Worm (Caenorhabditis elegans) whole organism, late embryonic: ENCODE results near the gene lin-46.

Source experiments
- ceh-14 ChIP-seq: sonication (generic microtip); optimal IDR thresholded peaks from 2 replicates; lab custom pipeline; 2016; ENCODE audit warnings: missing genotype, missing genetic modification characterization, missing compliant biosample characterization
- ceh-24 ChIP-seq: sonication (generic microtip); optimal IDR thresholded peaks from 2 replicates; lab custom pipeline; 2016; ENCODE audit warnings: mild to moderate bottlenecking, missing genetic modification characterization, missing compliant biosample characterization
- che-1 ChIP-seq: sonication (generic microtip); optimal IDR thresholded peaks from 2 replicates; lab custom pipeline; 2016; ENCODE audit warnings: mild to moderate bottlenecking, missing genetic modification characterization, missing compliant biosample characterization
- elt-2 ChIP-seq: sonication (generic microtip); optimal IDR thresholded peaks from 2 replicates; lab custom pipeline; 2016; ENCODE audit warnings: missing genetic modification reagents, missing genetic modification characterization, missing compliant biosample characterization
- elt-4 ChIP-seq: sonication (generic microtip); optimal IDR thresholded peaks from 2 replicates; lab custom pipeline; 2016; ENCODE audit warnings: missing genetic modification characterization, missing compliant biosample characterization
- fax-1 ChIP-seq: sonication (generic microtip); optimal IDR thresholded peaks from 2 replicates; lab custom pipeline; 2016; ENCODE audit warnings: missing genotype, missing genetic modification characterization, missing compliant biosample characterization
- fkh-6 ChIP-seq: sonication (generic microtip); optimal IDR thresholded peaks from 2 replicates; lab custom pipeline; 2016; ENCODE audit warnings: missing genetic modification characterization, missing compliant biosample characterization
- mec-3 ChIP-seq: sonication (generic microtip); optimal IDR thresholded peaks from 2 replicates; lab custom pipeline; 2016; ENCODE audit warnings: borderline replicate concordance, missing genetic modification characterization, missing compliant biosample characterization
- pha-2 ChIP-seq: sonication (generic microtip); optimal IDR thresholded peaks from 2 replicates; lab custom pipeline; 2017; ENCODE audit warnings: mild to moderate bottlenecking, missing genetic modification characterization, missing compliant biosample characterization
- rnt-1 ChIP-seq: sonication (generic microtip); optimal IDR thresholded peaks from 2 replicates; lab custom pipeline; 2016; ENCODE audit warnings: missing genetic modification characterization, missing compliant biosample characterization
- unc-3 ChIP-seq, 2 experiments: fragments of 200-800 bp in 1 of 2; sonication (Bioruptor generic) in 1 of 2; sonication (generic microtip) in 1 of 2; conservative IDR thresholded peaks in 1 of 2; optimal IDR thresholded peaks in 1 of 2; 2 replicates each; pipeline versions ENCODE4 v1.3.6 to Lab custom; 2016 to 2022; ENCODE audit warnings: missing compliant biosample characterization in 2 of 2, missing genetic modification characterization in 2 of 2, missing genetic modification reagents in 1 of 2
- unc-42 ChIP-seq: sonication (generic microtip); optimal IDR thresholded peaks from 2 replicates; lab custom pipeline; 2016; ENCODE audit warnings: missing genotype, missing genetic modification characterization, missing compliant biosample characterization

DNA sequence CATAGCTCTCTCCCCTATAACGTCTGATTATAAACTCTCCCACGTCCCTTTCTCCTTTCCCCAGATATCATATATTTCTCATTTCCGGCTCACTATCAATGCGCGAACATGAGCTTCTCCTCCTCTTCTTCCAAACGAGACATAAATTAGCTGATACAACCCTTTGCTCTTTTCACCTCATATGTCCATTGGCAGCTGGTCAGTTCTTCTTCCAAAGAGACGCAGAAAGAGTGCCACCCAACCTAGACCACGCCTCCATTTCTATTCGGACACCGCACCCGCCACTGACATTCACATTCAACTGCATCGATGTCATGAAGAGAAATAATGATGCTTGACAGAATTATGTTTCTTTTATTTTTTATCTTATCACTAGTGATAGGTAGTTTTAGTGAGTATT is 50.1 kb downstream of the lin-46 start, which contains the start of gene fmi-1:
- no peak for TF ChIP-seq elt-2 (tag; lab: Kevin White, UChicago)
- TF ChIP-seq mec-3 (tag; lab: Kevin White, UChicago) = no peak
- no peak for TF ChIP-seq che-1 (tag; lab: Kevin White, UChicago)
- no peak for TF ChIP-seq pha-2 (tag; lab: Kevin White, UChicago)
- TF ChIP-seq elt-4 = no peak
- TF ChIP-seq ceh-24 (tag; lab: Kevin White, UChicago) = no peak
- TF ChIP-seq rnt-1 (tag; lab: Kevin White, UChicago) = no peak
- TF ChIP-seq fkh-6 = no peak
- TF ChIP-seq unc-3 (GFP tag; conservative IDR thresholded peaks at IDR 0.05; lab: Robert Waterston, UW) = no peak
- TF ChIP-seq unc-3 (tag; optimal IDR thresholded peaks at IDR 0.05; lab: Kevin White, UChicago) = no peak
- TF ChIP-seq ceh-14 (tag; lab: Kevin White, UChicago) = no peak
- no peak for TF ChIP-seq unc-42
- TF ChIP-seq fax-1 (tag; lab: Kevin White, UChicago) = no peak
